Worm (Caenorhabditis elegans) whole organism, L4/young adult: ENCODE measurements around the gene set-31.
"Not testable (repeated sequence)": the region's sequence is repeated elsewhere in the genome, so short reads cannot be mapped to it uniquely, and the experiment has no call there.

Source experiments
- W03F9.2 ChIP-seq: fragments of 150-350 bp; optimal IDR thresholded peaks from 2 replicates; lab custom pipeline; 2014; ENCODE audit warnings: missing biosample characterization, missing genetic modification characterization
- dao-5 ChIP-seq: sonication (generic microtip); optimal IDR thresholded peaks from 2 replicates; lab custom pipeline; 2016; ENCODE audit warnings: missing genotype, missing genetic modification characterization, moderate library complexity, missing compliant biosample characterization
- him-1 ChIP-seq: sonication (generic microtip); optimal IDR thresholded peaks from 2 replicates; lab custom pipeline; 2016; ENCODE audit warnings: missing genotype, missing genetic modification reagents, missing genetic modification characterization, missing compliant biosample characterization

set-31 gene

ce11 chrV:14437355-14437754, 19.7 kb downstream of the set-31 start:
- no peak for TF ChIP-seq dao-5 (tag; lab: Kevin White, UChicago)
- no peak for TF ChIP-seq W03F9.2 (tag; lab: Kevin White, UChicago)
- no peak for TF ChIP-seq him-1

- TF ChIP-seq W03F9.2 (tag; lab: Kevin White, UChicago) (no peak), dao-5 (tag; lab: Kevin White, UChicago) (no peak), him-1 (no peak)
Observed at ce11 chrV:14438099-14438739, 20.5 kb downstream of the set-31 start.

ce11 chrV:14439236-14439635, 21.5 kb downstream of the set-31 start:
- TF ChIP-seq dao-5 (tag; lab: Kevin White, UChicago) (no peak), W03F9.2 (tag; lab: Kevin White, UChicago) (no peak), him-1 (no peak)

ce11 chrV:14440841-14441240, 23.1 kb downstream of the set-31 start, which contains the start of gene F23B12.4:
TSS of gene F23B12.4 (plus strand) at chrV:14441141.
- TF ChIP-seq him-1 (no peak), dao-5 (tag; lab: Kevin White, UChicago) (no peak), W03F9.2 (tag; lab: Kevin White, UChicago) (no peak)

- TF ChIP-seq W03F9.2 (tag; lab: Kevin White, UChicago): no peak
- TF ChIP-seq him-1: no peak
- no peak for TF ChIP-seq dao-5 (tag; lab: Kevin White, UChicago)
Observed at ce11 chrV:14446453-14446852, 28.8 kb downstream of the set-31 start.

ce11 chrV:14447240-14447763, 29.6 kb downstream of the set-31 start, which contains the start of the genes dlat-1 and fntb-1:
TSS of gene dlat-1 (minus strand) at chrV:14447290.
TSS of gene fntb-1 (plus strand) at chrV:14447651.
- no peak for TF ChIP-seq him-1
- TF ChIP-seq dao-5 (tag; lab: Kevin White, UChicago): no peak
- TF ChIP-seq W03F9.2 (tag; lab: Kevin White, UChicago): no peak

- no peak for TF ChIP-seq him-1
- TF ChIP-seq dao-5 (tag; lab: Kevin White, UChicago): no peak
- no peak for TF ChIP-seq W03F9.2 (tag; lab: Kevin White, UChicago)
Observed at ce11 chrV:14448669-14449068, 31.0 kb downstream of the set-31 start.

ce11 chrV:14449397-14449796, 31.7 kb downstream of the set-31 start, which contains the start of gene F23B12.7:
TSS of gene F23B12.7 (plus strand) at chrV:14449697.
- no peak for TF ChIP-seq W03F9.2 (tag; lab: Kevin White, UChicago)
- no peak for TF ChIP-seq dao-5 (tag; lab: Kevin White, UChicago)
- no peak for TF ChIP-seq him-1

- TF ChIP-seq dao-5 (tag; lab: Kevin White, UChicago) (no peak), him-1 (no peak), W03F9.2 (tag; lab: Kevin White, UChicago) (no peak)
Observed at ce11 chrV:14456626-14457025, 38.9 kb downstream of the set-31 start, which contains the start of gene bmk-1. TSS of gene bmk-1 (minus strand) at chrV:14456984.

- no peak for TF ChIP-seq dao-5 (tag; lab: Kevin White, UChicago)
- TF ChIP-seq him-1: no peak
- peak; percentile 48 for TF ChIP-seq W03F9.2 (tag; lab: Kevin White, UChicago)
Observed at ce11 chrV:14457070-14457469, 39.4 kb downstream of the set-31 start, which contains the start of gene coh-3. TSS of gene coh-3 (plus strand) at chrV:14457422.

- TF ChIP-seq him-1 (no peak), dao-5 (tag; lab: Kevin White, UChicago) (no peak), W03F9.2 (tag; lab: Kevin White, UChicago) (no peak)
Observed at ce11 chrV:14460122-14460521, 42.4 kb downstream of the set-31 start.

- TF ChIP-seq W03F9.2 (tag; lab: Kevin White, UChicago) (no peak), dao-5 (tag; lab: Kevin White, UChicago) (no peak), him-1 (no peak)
Observed at ce11 chrV:14460615-14461102, 43.0 kb downstream of the set-31 start, which contains the start of gene F08H9.2. TSS of gene F08H9.2 (plus strand) at chrV:14460665.

ce11 chrV:14462653-14463052, 45.0 kb downstream of the set-31 start:
- TF ChIP-seq W03F9.2 (tag; lab: Kevin White, UChicago) (no peak), dao-5 (tag; lab: Kevin White, UChicago) (no peak), him-1 (no peak)

- TF ChIP-seq dao-5 (tag; lab: Kevin White, UChicago); him-1; W03F9.2 (tag; lab: Kevin White, UChicago): not testable (repeated sequence)
Observed at ce11 chrV:14463087-14463486, 45.4 kb downstream of the set-31 start, which contains the start of gene F08H9.3. TSS of gene F08H9.3 (minus strand) at chrV:14463338.
